Fruit fly (Drosophila melanogaster) whole organism, embryonic: Measurements from ENCODE around the gene CG6511.

Experiments used
- Adf1 ChIP-seq: fragments of 200-800 bp; sonication (Bioruptor generic); IDR thresholded peaks from 2 replicates; pipeline ENCODE4 v1.3.6; 2022; ENCODE audit warnings: missing biosample characterization, missing genetic modification characterization
- BEAF-32 ChIP-seq: fragments of 200-800 bp; sonication (Bioruptor generic); optimal IDR thresholded peaks from 3 replicates; lab custom pipeline; 2017; ENCODE audit warnings: missing biosample characterization, missing genetic modification characterization, mild to moderate bottlenecking, moderate library complexity, missing genetic modification reagents
- BtbVII ChIP-seq: fragments of 200-800 bp; sonication (Bioruptor generic); optimal IDR thresholded peaks from 3 replicates; lab custom pipeline; 2017; ENCODE audit warnings: missing biosample characterization, mild to moderate bottlenecking, missing genetic modification characterization
- CG10274 ChIP-seq: fragments of 200-800 bp; sonication (Bioruptor generic); optimal IDR thresholded peaks from 3 replicates; lab custom pipeline; 2017; ENCODE audit warnings: missing biosample characterization, mild to moderate bottlenecking, missing genetic modification characterization
- CG12299 ChIP-seq: fragments of 200-800 bp; sonication (Bioruptor generic); optimal IDR thresholded peaks from 2 replicates; lab custom pipeline; 2018; ENCODE audit warnings: missing biosample characterization, mild to moderate bottlenecking, missing genetic modification characterization
- CG12769 ChIP-seq: fragments of 200-800 bp; sonication (Bioruptor generic); optimal IDR thresholded peaks from 2 replicates; lab custom pipeline; 2019; ENCODE audit warnings: missing biosample characterization, mild to moderate bottlenecking, missing genetic modification characterization, moderate library complexity
- CG17361 ChIP-seq: fragments of 200-800 bp; sonication (Bioruptor generic); IDR thresholded peaks from 3 replicates; pipeline ENCODE4 v1.3.6; 2022; ENCODE audit warnings: missing biosample characterization, missing genetic modification characterization
- CG31365 ChIP-seq: fragments of 200-800 bp; sonication (Bioruptor generic); optimal IDR thresholded peaks from 2 replicates; lab custom pipeline; 2018; ENCODE audit warnings: missing biosample characterization, mild to moderate bottlenecking, missing genetic modification characterization
- CG32767 ChIP-seq: fragments of 200-800 bp; sonication (Bioruptor generic); IDR thresholded peaks from 2 replicates; pipeline ENCODE4 v1.3.6; 2022; ENCODE audit warnings: missing biosample characterization, missing genetic modification characterization
- CG3281 ChIP-seq: fragments of 200-800 bp; sonication (Bioruptor generic); optimal IDR thresholded peaks from 3 replicates; lab custom pipeline; 2017; ENCODE audit warnings: missing biosample characterization, mild to moderate bottlenecking, missing genetic modification characterization
- CG4404 ChIP-seq: fragments of 200-800 bp; sonication (Bioruptor generic); IDR thresholded peaks from 2 replicates; pipeline ENCODE4 v1.3.6; 2022; ENCODE audit warnings: missing biosample characterization, missing genetic modification characterization
- CG6791 ChIP-seq: fragments of 200-800 bp; sonication (Bioruptor generic); IDR thresholded peaks from 3 replicates; pipeline ENCODE4 v1.3.6; 2022; ENCODE audit warnings: missing biosample characterization, missing genetic modification characterization; ENCODE audit not compliant: partially characterized antibody
- CG7745 ChIP-seq: fragments of 200-800 bp; sonication (Bioruptor generic); optimal IDR thresholded peaks from 2 replicates; lab custom pipeline; 2018; ENCODE audit warnings: missing biosample characterization, mild to moderate bottlenecking, missing genetic modification characterization, moderate library complexity
- CG8765 ChIP-seq: fragments of 200-800 bp; sonication (Bioruptor generic); IDR thresholded peaks from 2 replicates; pipeline ENCODE4 v1.3.6; 2022; ENCODE audit warnings: missing biosample characterization, missing genetic modification characterization
- CG8924 ChIP-seq: fragments of 200-800 bp; optimal IDR thresholded peaks from 3 replicates; lab custom pipeline; 2019; ENCODE audit warnings: missing biosample characterization, mild to moderate bottlenecking, missing genetic modification characterization, moderate library complexity
- CG9727 ChIP-seq: fragments of 200-800 bp; sonication (Bioruptor generic); optimal IDR thresholded peaks from 3 replicates; lab custom pipeline; 2017; ENCODE audit warnings: missing biosample characterization, mild to moderate bottlenecking, missing genetic modification characterization
- CG9817 ChIP-seq: fragments of 200-800 bp; sonication (Bioruptor generic); optimal IDR thresholded peaks from 2 replicates; lab custom pipeline; 2018; ENCODE audit warnings: missing biosample characterization, mild to moderate bottlenecking, missing genetic modification characterization, moderate library complexity
- D19B ChIP-seq: fragments of 200-800 bp; sonication (Bioruptor generic); optimal IDR thresholded peaks from 2 replicates; lab custom pipeline; 2017; ENCODE audit warnings: missing biosample characterization, mild to moderate bottlenecking, missing genetic modification characterization
- Dek ChIP-seq: fragments of 200-800 bp; sonication (Bioruptor generic); optimal IDR thresholded peaks from 3 replicates; lab custom pipeline; 2019; ENCODE audit warnings: missing biosample characterization, mild to moderate bottlenecking, missing genetic modification characterization, moderate library complexity
- Drgx ChIP-seq: fragments of 200-800 bp; sonication (Bioruptor generic); IDR thresholded peaks from 2 replicates; pipeline ENCODE4 v1.3.6; 2022; ENCODE audit warnings: missing biosample characterization, missing genetic modification characterization
- E2f2 ChIP-seq: fragments of 200-800 bp; sonication (Bioruptor generic); IDR thresholded peaks from 2 replicates; pipeline ENCODE4 v1.3.6; 2022; ENCODE audit warnings: missing biosample characterization, missing genetic modification characterization
- Ets65A ChIP-seq: fragments of 200-800 bp; sonication (Bioruptor generic); peaks from one replicate; lab custom pipeline; 2016; ENCODE audit warnings: missing biosample characterization, missing genetic modification characterization
- Mad ChIP-seq: fragments of 200-800 bp; sonication (Bioruptor generic); optimal IDR thresholded peaks from 2 replicates; lab custom pipeline; 2016; ENCODE audit warnings: missing biosample characterization, missing genetic modification characterization
- Med ChIP-seq: fragments of 200-800 bp; sonication (Bioruptor generic); peaks from one replicate; lab custom pipeline; 2016; ENCODE audit warnings: missing biosample characterization, missing genetic modification characterization, mild to moderate bottlenecking, inconsistent platforms, moderate library complexity
- Pdp1 ChIP-seq, 2 experiments: fragments of 200-800 bp; sonication (Bioruptor generic); optimal IDR thresholded peaks; 3 replicates each; lab custom pipeline; 2016; ENCODE audit warnings: missing biosample characterization in 2 of 2, missing genetic modification characterization in 2 of 2, mild to moderate bottlenecking in 1 of 2, moderate library complexity in 1 of 2
- ac ChIP-seq: fragments of 200-800 bp; sonication (Bioruptor generic); optimal IDR thresholded peaks from 3 replicates; lab custom pipeline; 2017; ENCODE audit warnings: missing biosample characterization, mild to moderate bottlenecking, missing genetic modification characterization
- ato ChIP-seq: fragments of 200-800 bp; sonication (Bioruptor generic); IDR thresholded peaks from 2 replicates; pipeline ENCODE4 v1.3.6; 2022; ENCODE audit warnings: missing biosample characterization, missing genetic modification characterization; ENCODE audit not compliant: partially characterized antibody
- az2 ChIP-seq: fragments of 200-800 bp; sonication (Bioruptor generic); optimal IDR thresholded peaks from 3 replicates; lab custom pipeline; 2016; ENCODE audit warnings: missing biosample characterization, missing genetic modification characterization
- cg ChIP-seq: fragments of 200-800 bp; sonication (Bioruptor generic); optimal IDR thresholded peaks from 3 replicates; lab custom pipeline; 2019; ENCODE audit warnings: missing biosample characterization, mild to moderate bottlenecking, missing genetic modification characterization, moderate library complexity
- chinmo ChIP-seq: fragments of 200-800 bp; sonication (Bioruptor generic); IDR thresholded peaks from 4 replicates; pipeline ENCODE4 v1.3.6; 2022; ENCODE audit warnings: missing biosample characterization, missing genetic modification characterization; ENCODE audit not compliant: partially characterized antibody
- cwo ChIP-seq: fragments of 200-800 bp; sonication (Bioruptor generic); optimal IDR thresholded peaks from 3 replicates; lab custom pipeline; 2017; ENCODE audit warnings: missing biosample characterization, missing genetic modification characterization, mild to moderate bottlenecking, moderate library complexity, missing genetic modification reagents
- gcm ChIP-seq: fragments of 200-800 bp; sonication (Bioruptor generic); optimal IDR thresholded peaks from 2 replicates; lab custom pipeline; 2019; ENCODE audit warnings: missing biosample characterization, mild to moderate bottlenecking, missing genetic modification characterization, moderate library complexity
- gem ChIP-seq: fragments of 200-800 bp; sonication (Bioruptor generic); optimal IDR thresholded peaks from 2 replicates; lab custom pipeline; 2019; ENCODE audit warnings: missing biosample characterization, mild to moderate bottlenecking, missing genetic modification characterization, moderate library complexity
- hkb ChIP-seq, 2 experiments: fragments of 200-800 bp in 1 of 2; fragments of >200 bp in 1 of 2; sonication (Bioruptor generic) in 1 of 2; IDR thresholded peaks in 1 of 2; optimal IDR thresholded peaks in 1 of 2; 2 replicates each; pipeline versions ENCODE4 v1.3.6 to Lab custom; 2017 to 2022; ENCODE audit warnings: missing biosample characterization in 1 of 2, missing genetic modification characterization in 1 of 2
- pan ChIP-seq, 4 experiments: fragments of >200 bp in 3 of 4; fragments of 200-800 bp in 1 of 4; sonication (Bioruptor generic) in 1 of 4; optimal IDR thresholded peaks in 3 of 4; IDR thresholded peaks in 1 of 4; 2 replicates each; pipeline versions ENCODE4 v1.3.6 to Lab custom; 2017 to 2022; ENCODE audit warnings: missing biosample characterization in 2 of 4, missing genetic modification characterization in 2 of 4, mixed read lengths in 1 of 4
- rib ChIP-seq: fragments of 200-800 bp; sonication (Bioruptor generic); IDR thresholded peaks from 2 replicates; pipeline ENCODE4 v1.3.6; 2022; ENCODE audit warnings: missing biosample characterization, missing genetic modification characterization
- sd ChIP-seq: fragments of 200-800 bp; sonication (Bioruptor generic); optimal IDR thresholded peaks from 3 replicates; lab custom pipeline; 2018; ENCODE audit warnings: missing biosample characterization, mild to moderate bottlenecking, missing genetic modification characterization, moderate library complexity
- sr ChIP-seq: fragments of 200-800 bp; sonication (Bioruptor generic); IDR thresholded peaks from 3 replicates; pipeline ENCODE4 v1.3.6; 2022; ENCODE audit warnings: missing biosample characterization, missing genetic modification characterization

The CG6511 gene

DNA sequence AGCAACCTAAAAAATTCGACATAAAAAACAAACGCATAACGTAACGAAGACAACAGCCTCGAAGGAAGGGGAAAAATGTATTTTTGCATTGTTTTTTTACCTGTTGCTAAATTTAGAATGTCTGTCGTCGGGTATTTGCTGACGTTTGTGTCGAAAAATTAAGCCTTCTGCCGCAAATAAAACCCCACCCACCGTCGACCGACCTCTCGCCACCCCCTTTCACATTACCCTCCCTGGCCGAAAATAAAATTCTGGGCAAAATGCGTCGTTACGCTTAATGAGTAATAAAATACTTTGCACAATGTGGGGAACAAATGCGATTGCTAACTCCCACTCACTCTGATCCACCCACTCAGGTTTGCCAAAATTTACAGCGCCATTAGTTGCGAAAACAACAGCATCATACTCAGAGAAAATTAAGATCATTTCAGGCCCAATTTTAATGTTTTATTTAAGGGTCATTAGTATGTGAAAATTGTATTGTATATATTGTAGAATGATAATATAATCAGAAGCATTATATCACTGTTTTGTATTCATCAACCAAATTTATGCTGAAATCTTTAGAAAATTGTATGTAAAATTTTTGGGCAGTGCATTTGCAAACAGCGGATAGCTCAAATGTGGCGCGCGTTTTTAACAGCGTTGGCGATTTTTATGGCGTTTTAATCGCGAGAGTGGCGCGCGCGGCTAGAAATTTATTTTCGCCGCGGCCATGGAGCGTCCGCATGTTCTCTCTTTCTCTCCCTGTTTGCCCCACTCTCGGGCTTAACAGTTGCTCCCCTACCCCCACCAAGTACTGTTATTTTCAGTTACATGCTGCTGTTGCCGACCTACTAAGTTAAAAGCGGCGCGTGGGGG is 48.7 kb upstream of the CG6511 start (continued):
- peak; percentile 65 for TF ChIP-seq CG3281
- no peak for TF ChIP-seq gcm (GFP tag; lab: Kevin White, UChicago)
- TF ChIP-seq pan (optimal IDR thresholded peaks at IDR 0.05; lab: Kevin White, UChicago) = no peak
- TF ChIP-seq pan (GFP tag; optimal IDR thresholded peaks at IDR 0.05 in 1 of 2, IDR thresholded peaks at IDR 0.05 in 1 of 2) = no peak
- TF ChIP-seq ac = no peak
- TF ChIP-seq CG31365 (tag; lab: Kevin White, UChicago) = no peak
- peak; percentile 58 for TF ChIP-seq CG12769 (tag; lab: Kevin White, UChicago)
- no peak for TF ChIP-seq Mad
- TF ChIP-seq Dek (tag; lab: Kevin White, UChicago) = peak; percentile 58
- no peak; the same call in 1 of the 2 replicates for TF ChIP-seq E2f2 (GFP tag; lab: Robert Waterston, UW)
- TF ChIP-seq hkb (optimal IDR thresholded peaks at IDR 0.05; lab: Kevin White, UChicago) = no peak
- peak; percentile 52 for TF ChIP-seq hkb (GFP tag; IDR thresholded peaks at IDR 0.05; lab: Robert Waterston, UW)
- no peak for TF ChIP-seq BEAF-32 (GFP tag; lab: Kevin White, UChicago)
- TF ChIP-seq D19B (GFP tag; lab: Kevin White, UChicago) = peak; percentile 39
- TF ChIP-seq CG12299 (tag; lab: Kevin White, UChicago) = no peak
- no peak for TF ChIP-seq BtbVII (GFP tag; lab: Kevin White, UChicago)
- TF ChIP-seq CG4404 (GFP tag; lab: Robert Waterston, UW) = no peak
- no peak for TF ChIP-seq ato
- TF ChIP-seq az2 (GFP tag; lab: Kevin White, UChicago) = no peak

DNA sequence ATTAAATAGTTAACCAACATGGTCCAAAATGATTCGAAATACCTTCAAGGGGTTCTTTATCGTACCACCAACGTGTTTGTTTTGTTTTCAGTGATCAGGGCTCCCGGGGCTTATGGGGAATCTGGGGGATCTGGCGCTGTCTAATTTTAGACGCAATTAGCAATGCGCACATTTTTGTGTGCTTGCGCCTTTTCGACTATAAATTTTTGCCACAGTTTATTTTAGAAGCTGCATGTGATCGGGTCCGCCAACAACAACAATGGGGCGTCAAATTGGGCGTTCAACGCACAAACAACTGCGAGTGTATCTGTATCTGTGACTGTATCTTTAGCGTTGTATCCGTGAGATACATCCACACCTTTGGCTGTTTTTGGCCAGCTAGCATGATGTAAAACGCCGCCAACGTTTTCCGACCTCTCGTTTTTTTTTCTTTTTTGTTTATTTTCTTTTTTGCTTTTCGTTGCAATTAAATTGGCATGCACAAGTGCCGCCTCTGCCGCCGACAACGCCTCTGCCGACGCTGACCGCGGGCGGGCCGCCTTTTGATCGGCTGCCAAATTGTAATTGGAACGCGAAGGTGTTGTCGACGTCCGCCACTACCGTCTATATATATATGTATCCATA is 47.6 kb upstream of the CG6511 start:
- TF ChIP-seq CG9817 (tag; lab: Kevin White, UChicago) = no peak
- TF ChIP-seq rib = peak; percentile 43; the same call in 1 of the 2 replicates
- TF ChIP-seq Pdp1 (GFP tag; optimal IDR thresholded peaks at IDR 0.05; lab: Kevin White, UChicago) = peak in 1 of 2 experiments; percentile 19
- no peak for TF ChIP-seq CG10274 (GFP tag; lab: Kevin White, UChicago)
- TF ChIP-seq sd (tag; lab: Kevin White, UChicago) = peak; percentile 52
- no peak for TF ChIP-seq sr (GFP tag; lab: Robert Waterston, UW)
- peak; percentile 53 for TF ChIP-seq CG12769 (tag; lab: Kevin White, UChicago)
- TF ChIP-seq CG8924 = no peak
- peak; percentile 7 for TF ChIP-seq cwo (GFP tag; lab: Kevin White, UChicago)
- 0 out of 3 replicates have a peak, but pooled peaks have one; percentile 20 for TF ChIP-seq CG6791 (GFP tag; lab: Robert Waterston, UW)
- peak; percentile 53; the same call in 1 of the 2 replicates for TF ChIP-seq CG32767 (GFP tag; lab: Robert Waterston, UW)
- TF ChIP-seq CG9727 (GFP tag; lab: Kevin White, UChicago) = no peak
- TF ChIP-seq CG8765 = peak; percentile 10; the same call in 1 of the 2 replicates
- peak; percentile 52 for TF ChIP-seq Ets65A
- TF ChIP-seq cg (GFP tag; lab: Kevin White, UChicago) = peak; percentile 1
- peak; percentile 42 for TF ChIP-seq Med (GFP tag; lab: Kevin White, UChicago)
- TF ChIP-seq gem = peak; percentile 4
- 0 out of 3 replicates have a peak, but pooled peaks have one; percentile 20 for TF ChIP-seq CG17361
- peak; percentile 57 for TF ChIP-seq Drgx (GFP tag; lab: Robert Waterston, UW)
- peak; percentile 72; the same call in 1 of the 4 replicates for TF ChIP-seq chinmo (GFP tag; lab: Robert Waterston, UW)
- TF ChIP-seq Adf1 (GFP tag; lab: Robert Waterston, UW) = peak; percentile 49
- no peak for TF ChIP-seq CG7745 (tag; lab: Kevin White, UChicago)
- TF ChIP-seq, all 482 proteins: peak for 16
